Fruit fly (Drosophila melanogaster): ENCODE data around the gene Mur29B.

Mur29B gene

DNA sequence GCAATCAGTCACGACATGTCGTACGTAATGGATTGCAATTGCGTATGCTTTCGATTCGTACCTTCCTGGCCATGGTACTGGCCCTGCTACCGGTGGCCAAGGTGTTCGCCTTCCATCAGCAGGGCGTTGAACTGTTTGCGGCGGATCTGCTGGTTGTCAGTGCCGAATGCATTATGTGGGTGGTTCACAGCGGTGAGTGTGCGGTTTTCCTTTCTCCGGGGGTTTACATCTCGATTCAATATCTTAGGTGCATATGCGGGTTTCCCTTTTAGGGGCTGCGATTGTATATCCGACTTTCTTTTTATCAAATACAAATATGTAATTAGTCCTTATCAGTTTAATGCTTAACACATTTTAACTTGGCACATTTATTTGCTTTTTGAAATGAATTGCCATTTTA is 40.2 kb upstream of the Mur29B start:
- no peak for TF ChIP-seq CG12768 (GFP tag; optimal IDR thresholded peaks at IDR 0.05)

DNA sequence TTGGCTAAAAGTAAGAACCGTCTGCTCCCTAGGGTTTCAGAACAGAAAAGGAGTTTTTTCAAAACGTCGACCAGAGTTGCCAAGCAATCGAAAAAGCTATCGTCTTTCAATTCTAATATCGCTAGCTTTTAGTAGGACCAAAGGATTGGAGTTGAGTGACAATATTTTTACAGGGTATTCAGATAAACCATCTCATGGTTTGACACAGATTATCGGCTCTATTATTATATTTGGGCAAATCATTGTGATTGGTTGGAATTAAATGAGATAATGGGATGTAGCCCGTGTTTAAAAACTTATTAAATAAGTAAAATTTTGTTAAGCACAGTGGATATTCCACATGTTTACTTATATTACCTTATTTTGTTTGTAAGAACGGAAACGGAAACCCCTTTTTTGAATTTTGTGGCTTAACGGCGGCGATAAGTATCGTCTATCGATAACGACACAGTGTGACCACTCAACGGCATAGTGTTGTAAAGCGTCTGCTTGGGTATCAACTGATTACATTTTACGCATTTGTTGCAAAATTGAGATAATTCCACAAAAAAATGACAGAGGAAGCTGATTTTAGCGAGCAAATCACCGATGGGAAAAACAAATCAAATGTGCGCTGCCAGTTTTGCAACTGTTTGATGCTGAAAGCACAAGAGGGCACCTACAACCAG is 32.0 kb upstream of the Mur29B start, which contains the start of the genes mtsh and strat:
TSS of gene mtsh (minus strand) at position 51 of the 668 bp plus-strand sequence.
TSS of gene strat (plus strand) at position 471 of the 668 bp plus-strand sequence.
- TF ChIP-seq Hr96 (GFP tag; optimal IDR thresholded peaks at IDR 0.05) = no peak
- TF ChIP-seq CG7101 (tag; optimal IDR thresholded peaks at IDR 0.05) = peak; percentile 66
- TF ChIP-seq cnc (optimal IDR thresholded peaks at IDR 0.05) = no peak
- TF ChIP-seq Mnt (GFP tag; optimal IDR thresholded peaks at IDR 0.05) = peak; percentile 60
- peak; percentile 61 for TF ChIP-seq CG12768 (GFP tag; optimal IDR thresholded peaks at IDR 0.05)
- peak; percentile 32 for TF ChIP-seq CG33017 (tag; optimal IDR thresholded peaks at IDR 0.05)
- peak; percentile 53 for TF ChIP-seq cic (GFP tag; optimal IDR thresholded peaks at IDR 0.05)
- peak; percentile 65 for TF ChIP-seq CG7045 (GFP tag; optimal IDR thresholded peaks at IDR 0.05)
- TF ChIP-seq kay (GFP tag; ENCODE audit: borderline replicate concordance) = no peak
- TF ChIP-seq CG11617 (GFP tag; optimal IDR thresholded peaks at IDR 0.05) = peak; percentile 68
- peak; percentile 47 for TF ChIP-seq ovo (GFP tag; optimal IDR thresholded peaks at IDR 0.05)
- TF ChIP-seq toe (GFP tag; optimal IDR thresholded peaks at IDR 0.05) = no peak
- TF ChIP-seq tj (GFP tag; optimal IDR thresholded peaks at IDR 0.05) = peak; percentile 58
- peak; percentile 77 for TF ChIP-seq Crg-1 (GFP tag; optimal IDR thresholded peaks at IDR 0.05)
- TF ChIP-seq CG5204 (GFP tag; optimal IDR thresholded peaks at IDR 0.05) = no peak
- no peak for TF ChIP-seq Clk (GFP tag; optimal IDR thresholded peaks at IDR 0.05)
- TF ChIP-seq pad (GFP tag; optimal IDR thresholded peaks at IDR 0.05) = peak; percentile 60
- peak; percentile 50 for TF ChIP-seq CG1620 (GFP tag; optimal IDR thresholded peaks at IDR 0.05)
- TF ChIP-seq CG14711 (tag; optimal IDR thresholded peaks at IDR 0.05) = peak; percentile 63
- TF ChIP-seq bab1 (GFP tag; optimal IDR thresholded peaks at IDR 0.05) = peak; percentile 80

DNA sequence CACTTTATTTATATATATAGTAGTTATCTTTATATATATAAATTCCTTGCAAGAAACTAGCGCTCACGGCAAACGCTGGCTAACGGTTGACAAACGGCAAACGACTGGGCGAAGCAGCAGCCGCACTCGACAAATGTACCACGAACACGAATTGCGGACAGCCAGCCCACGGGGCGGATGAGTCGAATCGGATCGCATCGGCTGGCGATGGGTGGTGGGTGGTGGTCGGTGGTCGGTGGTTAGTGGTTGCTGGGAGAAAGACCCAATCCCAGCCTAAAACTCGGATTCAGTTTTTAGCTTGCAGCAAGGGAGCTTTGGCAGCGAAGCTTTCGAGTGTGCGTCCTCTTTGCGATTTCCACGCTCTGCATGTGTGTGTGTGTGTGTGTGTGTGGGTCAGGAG is 26.8 kb upstream of the Mur29B start, which contains the start of gene CG7781:
TSS of gene CG7781 (minus strand) at position 260 of the 400 bp plus-strand sequence.
- TF ChIP-seq Crg-1 (GFP tag; optimal IDR thresholded peaks at IDR 0.05) (no peak), CG11617 (GFP tag; optimal IDR thresholded peaks at IDR 0.05) (no peak), cic (GFP tag; optimal IDR thresholded peaks at IDR 0.05) (peak; percentile 34), CG12768 (GFP tag; optimal IDR thresholded peaks at IDR 0.05) (peak; percentile 59)

- TF ChIP-seq ovo (GFP tag; optimal IDR thresholded peaks at IDR 0.05) = no peak
- TF ChIP-seq Hr96 (GFP tag; optimal IDR thresholded peaks at IDR 0.05) = no peak
- no peak for TF ChIP-seq CG5204 (GFP tag; optimal IDR thresholded peaks at IDR 0.05)
- TF ChIP-seq CG7045 (GFP tag; optimal IDR thresholded peaks at IDR 0.05) = no peak
- TF ChIP-seq CG12768 (GFP tag; optimal IDR thresholded peaks at IDR 0.05) = peak; percentile 59
- TF ChIP-seq CG33017 (tag; optimal IDR thresholded peaks at IDR 0.05) = peak; percentile 68
- no peak for TF ChIP-seq kay (GFP tag; ENCODE audit: borderline replicate concordance)
- peak; percentile 17 for TF ChIP-seq CG7101 (tag; optimal IDR thresholded peaks at IDR 0.05)
- TF ChIP-seq CG11617 (GFP tag; optimal IDR thresholded peaks at IDR 0.05) = peak; percentile 42
These were observed 25.3 kb upstream of the Mur29B start for dm6 chr2L:8326414-8327271.

dm6 chr2L:8327272-8327555 is 24.8 kb upstream of the Mur29B start, which contains the start of gene CG14275:
Gene CG14275, plus strand, starts transcription at chr2L:8327456.
- no peak for TF ChIP-seq tj (GFP tag; optimal IDR thresholded peaks at IDR 0.05)
- no peak for TF ChIP-seq cic (GFP tag; optimal IDR thresholded peaks at IDR 0.05)
- TF ChIP-seq Mnt (GFP tag; optimal IDR thresholded peaks at IDR 0.05) = no peak
- TF ChIP-seq ovo (GFP tag; optimal IDR thresholded peaks at IDR 0.05) = no peak
- no peak for TF ChIP-seq pad (GFP tag; optimal IDR thresholded peaks at IDR 0.05)
- TF ChIP-seq kay (GFP tag; ENCODE audit: borderline replicate concordance) = no peak
- no peak for TF ChIP-seq CG12768 (GFP tag; optimal IDR thresholded peaks at IDR 0.05)
- no peak for TF ChIP-seq CG7045 (GFP tag; optimal IDR thresholded peaks at IDR 0.05)
- no peak for TF ChIP-seq Crg-1 (GFP tag; optimal IDR thresholded peaks at IDR 0.05)

dm6 chr2L:8327783-8328327 is 24.1 kb upstream of the Mur29B start:
- TF ChIP-seq tj (GFP tag; optimal IDR thresholded peaks at IDR 0.05) (peak; percentile 96), ovo (GFP tag; optimal IDR thresholded peaks at IDR 0.05) (no peak)

DNA sequence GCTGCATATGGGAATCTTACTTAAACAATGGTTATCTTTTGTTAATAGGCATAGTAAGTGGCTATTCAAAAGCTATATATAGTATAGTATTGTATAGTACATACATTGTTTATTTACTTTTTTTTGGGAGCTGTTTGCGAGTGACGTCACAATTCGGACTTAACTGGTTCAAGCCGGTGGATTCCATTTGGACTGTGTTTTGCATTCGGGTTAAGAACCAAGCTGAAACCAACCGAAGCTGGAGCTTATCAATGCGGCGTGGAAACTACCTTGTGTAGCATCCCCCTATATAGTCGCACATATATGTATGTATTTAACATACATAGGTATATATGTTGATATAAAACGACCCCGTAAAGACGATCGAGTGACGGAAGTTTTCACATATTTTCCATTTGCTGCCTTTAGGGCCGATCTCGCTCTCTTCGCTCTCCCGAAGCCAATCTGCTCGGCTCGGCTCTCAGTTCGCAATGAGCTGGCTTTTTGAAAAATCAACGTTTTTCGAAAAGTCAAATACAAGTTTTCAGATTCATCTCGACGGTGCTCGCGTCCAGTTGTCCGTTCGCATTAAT is 23.4 kb upstream of the Mur29B start:
- peak; percentile 85 for TF ChIP-seq kay (GFP tag; ENCODE audit: borderline replicate concordance)
- TF ChIP-seq cic (GFP tag; optimal IDR thresholded peaks at IDR 0.05) = no peak

All from whole organism, adult.